Worm (Caenorhabditis elegans) whole organism, L4 larva: ENCODE measurements around the gene C15H9.3.
A peak's percentile ranks its signal among the peaks of the same experiment; 100 is the strongest.

ENCODE experiments used
- F10B5.3 ChIP-seq: sonication (generic microtip); optimal IDR thresholded peaks from 2 replicates; lab custom pipeline; 2016; ENCODE audit warnings: mild to moderate bottlenecking, missing genetic modification characterization, missing compliant biosample characterization
- F26F4.8 ChIP-seq: fragments of 200-800 bp; sonication (Bioruptor generic); conservative IDR thresholded peaks from 2 replicates; pipeline ENCODE4 v1.3.6; 2022; ENCODE audit warnings: missing genetic modification characterization, missing compliant biosample characterization
- R02D3.7 ChIP-seq: fragments of 150-350 bp; sonication (generic microtip); optimal IDR thresholded peaks from 3 replicates; lab custom pipeline; 2014; ENCODE audit warnings: missing biosample characterization, missing genetic modification characterization
- T26A8.4 ChIP-seq: fragments of 200-800 bp; sonication (Bioruptor generic); IDR thresholded peaks from 2 replicates; pipeline ENCODE4 v1.3.6; 2022; ENCODE audit warnings: missing genetic modification characterization, missing compliant biosample characterization
- Y48G9A.11 ChIP-seq: fragments of 200-800 bp; sonication (Bioruptor generic); IDR thresholded peaks from 2 replicates; pipeline ENCODE4 v1.3.6; 2022; ENCODE audit warnings: missing genetic modification reagents, missing genetic modification characterization, missing compliant biosample characterization
- Y5F2A.4 ChIP-seq: fragments of 200-800 bp; sonication (Bioruptor generic); optimal IDR thresholded peaks from 2 replicates; lab custom pipeline; 2018; ENCODE audit warnings: mild to moderate bottlenecking, missing genetic modification characterization, missing compliant biosample characterization
- ZK337.2 ChIP-seq: fragments of 200-800 bp; sonication (Bioruptor generic); IDR thresholded peaks from 2 replicates; pipeline ENCODE4 v1.3.6; 2022; ENCODE audit warnings: missing genetic modification reagents, missing genetic modification characterization, missing compliant biosample characterization
- aha-1 ChIP-seq: fragments of 150-350 bp; peaks from one replicate; lab custom pipeline; 2014; ENCODE audit warnings: missing biosample characterization, missing genetic modification characterization
- aly-2 ChIP-seq: sonication (generic microtip); optimal IDR thresholded peaks from 2 replicates; lab custom pipeline; 2018; ENCODE audit warnings: missing biosample characterization, missing genetic modification characterization
- arid-1 ChIP-seq: fragments of 200-800 bp; sonication (Bioruptor generic); conservative IDR thresholded peaks from 2 replicates; pipeline ENCODE4 v1.3.6; 2022; ENCODE audit warnings: missing genetic modification reagents, missing genetic modification characterization, missing compliant biosample characterization
- attf-4 ChIP-seq: sonication (generic microtip); optimal IDR thresholded peaks from 3 replicates; lab custom pipeline; 2017; ENCODE audit warnings: missing biosample characterization, missing genetic modification characterization
- ceh-20 ChIP-seq: fragments of 200-800 bp; sonication (Bioruptor generic); IDR thresholded peaks from 2 replicates; pipeline ENCODE4 v1.3.6; 2022; ENCODE audit warnings: missing genetic modification reagents, missing genetic modification characterization, missing compliant biosample characterization
- ceh-44 ChIP-seq: fragments of 200-800 bp; sonication (Bioruptor generic); IDR thresholded peaks from 2 replicates; pipeline ENCODE4 v1.3.6; 2022; ENCODE audit warnings: missing genetic modification reagents, missing genetic modification characterization, missing compliant biosample characterization
- ceh-62 ChIP-seq: sonication (generic microtip); optimal IDR thresholded peaks from 2 replicates; lab custom pipeline; 2017; ENCODE audit warnings: missing biosample characterization, missing genetic modification characterization
- ctbp-1 ChIP-seq: fragments of 200-800 bp; sonication (Bioruptor generic); IDR thresholded peaks from 2 replicates; pipeline ENCODE4 v1.3.6; 2022; ENCODE audit warnings: missing genetic modification reagents, missing genetic modification characterization, missing compliant biosample characterization
- daf-16 ChIP-seq, 3 experiments: sonication (generic microtip); optimal IDR thresholded peaks; 2 replicates each; lab custom pipeline; 2016 to 2017; ENCODE audit warnings: missing genetic modification characterization in 3 of 3, missing genetic modification reagents in 3 of 3, mild to moderate bottlenecking in 2 of 3, missing compliant biosample characterization in 2 of 3, missing biosample characterization in 1 of 3, moderate library complexity in 1 of 3
- daf-19 ChIP-seq: fragments of 200-800 bp; sonication (Bioruptor generic); conservative IDR thresholded peaks from 2 replicates; pipeline ENCODE4 v1.3.6; 2022; ENCODE audit warnings: missing genetic modification characterization, missing compliant biosample characterization
- egl-27 ChIP-seq: sonication (generic microtip); optimal IDR thresholded peaks from 3 replicates; lab custom pipeline; 2017; ENCODE audit warnings: missing biosample characterization, missing genetic modification reagents, missing genetic modification characterization
- fkh-10 ChIP-seq: fragments of 150-350 bp; optimal IDR thresholded peaks from 2 replicates; lab custom pipeline; 2014; ENCODE audit warnings: missing biosample characterization, missing genetic modification reagents, missing genetic modification characterization
- gei-8 ChIP-seq: fragments of 200-800 bp; sonication (Bioruptor generic); optimal IDR thresholded peaks from 2 replicates; lab custom pipeline; 2018; ENCODE audit warnings: mild to moderate bottlenecking, missing genetic modification characterization, missing compliant biosample characterization
- hif-1 ChIP-seq, 2 experiments: sonication (generic microtip); optimal IDR thresholded peaks; 2 replicates each; lab custom pipeline; 2016 to 2017; ENCODE audit warnings: missing compliant biosample characterization in 2 of 2, missing genetic modification characterization in 2 of 2, missing genetic modification reagents in 2 of 2, missing genotype in 2 of 2, mild to moderate bottlenecking in 1 of 2
- jun-1 ChIP-seq: fragments of 150-350 bp; optimal IDR thresholded peaks from 2 replicates; lab custom pipeline; 2014; ENCODE audit warnings: missing biosample characterization, missing genetic modification reagents, missing genetic modification characterization
- lim-7 ChIP-seq: fragments of 200-800 bp; sonication (Bioruptor generic); IDR thresholded peaks from 2 replicates; pipeline ENCODE4 v1.3.6; 2022; ENCODE audit warnings: missing genetic modification characterization, missing compliant biosample characterization
- lin-1 ChIP-seq: fragments of 200-800 bp; sonication (Bioruptor generic); IDR thresholded peaks from 2 replicates; pipeline ENCODE4 v1.3.6; 2022; ENCODE audit warnings: missing genetic modification reagents, missing genetic modification characterization, missing compliant biosample characterization
- lin-15B ChIP-seq: fragments of 150-350 bp; sonication (generic microtip); optimal IDR thresholded peaks from 3 replicates; lab custom pipeline; 2014; ENCODE audit warnings: missing biosample characterization, missing genetic modification characterization
- lin-39 ChIP-seq: fragments of 150-350 bp; optimal IDR thresholded peaks from 2 replicates; lab custom pipeline; 2014; ENCODE audit warnings: missing biosample characterization, missing genetic modification reagents, missing genetic modification characterization
- lir-3 ChIP-seq: sonication (generic microtip); optimal IDR thresholded peaks from 2 replicates; lab custom pipeline; 2016; ENCODE audit warnings: mild to moderate bottlenecking, missing genetic modification characterization, missing compliant biosample characterization
- madf-5 ChIP-seq, 2 experiments: fragments of 200-800 bp; sonication (Bioruptor generic); IDR thresholded peaks; 2 replicates each; pipeline ENCODE4 v1.3.6; 2022; ENCODE audit warnings: missing compliant biosample characterization in 2 of 2, missing genetic modification characterization in 2 of 2
- madf-9 ChIP-seq: fragments of 200-800 bp; sonication (Bioruptor generic); conservative IDR thresholded peaks from 2 replicates; pipeline ENCODE4 v1.3.6; 2022; ENCODE audit warnings: missing genetic modification reagents, missing genetic modification characterization, missing compliant biosample characterization
- mdt-29 ChIP-seq: fragments of 200-800 bp; sonication (Bioruptor generic); IDR thresholded peaks from 2 replicates; pipeline ENCODE4 v1.3.6; 2022; ENCODE audit warnings: missing genetic modification reagents, missing genetic modification characterization, missing compliant biosample characterization
- mep-1 ChIP-seq: fragments of 150-350 bp; sonication (generic microtip); optimal IDR thresholded peaks from 3 replicates; lab custom pipeline; 2014; ENCODE audit warnings: missing biosample characterization, missing genetic modification characterization
- mxl-2 ChIP-seq: fragments of 200-800 bp; sonication (Bioruptor generic); conservative IDR thresholded peaks from 2 replicates; pipeline ENCODE4 v1.3.6; 2022; ENCODE audit warnings: missing genetic modification reagents, missing genetic modification characterization, missing compliant biosample characterization
- mxl-3 ChIP-seq: fragments of 200-800 bp; sonication (Bioruptor generic); optimal IDR thresholded peaks from 2 replicates; lab custom pipeline; 2018; ENCODE audit warnings: mild to moderate bottlenecking, missing genetic modification characterization, missing compliant biosample characterization
- nhr-25 ChIP-seq: sonication (generic microtip); optimal IDR thresholded peaks from 2 replicates; lab custom pipeline; 2017; ENCODE audit warnings: missing genetic modification characterization, mild to moderate bottlenecking, missing compliant biosample characterization, antibody characterized with exemption, moderate library complexity, borderline replicate concordance; ENCODE audit not compliant: insufficient read depth
- nhr-28 ChIP-seq: fragments of 150-350 bp; optimal IDR thresholded peaks from 2 replicates; lab custom pipeline; 2014; ENCODE audit warnings: missing biosample characterization, missing genetic modification characterization
- nhr-77 ChIP-seq: fragments of 150-350 bp; optimal IDR thresholded peaks from 2 replicates; lab custom pipeline; 2014; ENCODE audit warnings: missing biosample characterization, missing genetic modification characterization
- php-3 ChIP-seq: fragments of 200-800 bp; sonication (Bioruptor generic); IDR thresholded peaks from 2 replicates; pipeline ENCODE4 v1.3.6; 2022; ENCODE audit warnings: missing genetic modification reagents, missing genetic modification characterization, missing compliant biosample characterization
- snpc-1.2 ChIP-seq: fragments of 200-800 bp; sonication (Bioruptor generic); IDR thresholded peaks from 2 replicates; pipeline ENCODE4 v1.3.6; 2022; ENCODE audit warnings: missing genetic modification reagents, missing genetic modification characterization, missing compliant biosample characterization
- snpc-4 ChIP-seq: fragments of 150-350 bp; optimal IDR thresholded peaks from 2 replicates; lab custom pipeline; 2014; ENCODE audit warnings: missing biosample characterization, missing genetic modification characterization
- spr-1 ChIP-seq: sonication (generic microtip); optimal IDR thresholded peaks from 2 replicates; lab custom pipeline; 2016; ENCODE audit warnings: mild to moderate bottlenecking, missing genetic modification characterization, missing compliant biosample characterization
- spr-3 ChIP-seq: fragments of 200-800 bp; sonication (Bioruptor generic); optimal IDR thresholded peaks from 2 replicates; lab custom pipeline; 2018; ENCODE audit warnings: mild to moderate bottlenecking, missing genetic modification characterization, missing compliant biosample characterization
- tag-97 ChIP-seq: fragments of 200-800 bp; sonication (Bioruptor generic); IDR thresholded peaks from 2 replicates; pipeline ENCODE4 v1.3.6; 2022; ENCODE audit warnings: missing genetic modification characterization, missing compliant biosample characterization
- tra-1 ChIP-seq: fragments of 200-800 bp; sonication (Bioruptor generic); IDR thresholded peaks from 2 replicates; pipeline ENCODE4 v1.3.6; 2022; ENCODE audit warnings: missing genetic modification reagents, missing genetic modification characterization, missing compliant biosample characterization
- vab-7 ChIP-seq: fragments of 200-800 bp; sonication (Bioruptor generic); IDR thresholded peaks from 2 replicates; pipeline ENCODE4 v1.3.6; 2022; ENCODE audit warnings: missing genetic modification reagents, missing genetic modification characterization, missing compliant biosample characterization
- zfp-2 ChIP-seq: sonication (generic microtip); optimal IDR thresholded peaks from 2 replicates; lab custom pipeline; 2016; ENCODE audit warnings: mild to moderate bottlenecking, missing genetic modification characterization, missing compliant biosample characterization
- zip-11 ChIP-seq: fragments of 200-800 bp; sonication (Bioruptor generic); IDR thresholded peaks from 2 replicates; pipeline ENCODE4 v1.3.6; 2022; ENCODE audit warnings: missing genetic modification characterization, missing compliant biosample characterization
- zip-2 ChIP-seq: fragments of 150-350 bp; optimal IDR thresholded peaks from 2 replicates; lab custom pipeline; 2014; ENCODE audit warnings: missing biosample characterization, missing genetic modification characterization

C15H9.3 gene

DNA sequence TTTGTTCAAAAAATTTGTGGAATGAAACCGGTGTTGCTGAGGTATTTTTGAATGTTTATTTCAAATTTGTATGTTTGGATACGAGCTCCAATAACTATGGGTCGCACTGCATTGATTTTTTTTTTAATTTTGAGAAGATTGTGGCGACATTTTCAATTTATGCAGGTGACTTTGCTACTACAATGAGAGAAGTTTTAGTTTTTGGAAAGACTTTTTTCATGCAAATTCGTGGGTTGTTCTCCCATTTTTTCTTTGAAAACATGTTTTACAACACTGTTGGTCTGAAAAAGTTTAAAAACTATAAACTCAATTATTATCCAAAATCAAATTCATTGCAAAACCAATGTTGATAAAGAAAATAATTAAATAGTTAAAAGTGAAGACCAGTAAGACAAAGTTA lies 26.9 kb upstream of the C15H9.3 start (continued):
- TF ChIP-seq fkh-10 (GFP tag; lab: Kevin White, UChicago) (no peak), F10B5.3 (tag; lab: Kevin White, UChicago) (no peak), daf-19 (GFP tag; lab: Robert Waterston, UW) (no peak), madf-5 (GFP tag; IDR thresholded peaks at IDR 0.05; lab: Robert Waterston, UW) (no peak), mep-1 (tag; lab: Kevin White, UChicago) (peak; percentile 87), mdt-29 (no peak), vab-7 (GFP tag; lab: Robert Waterston, UW) (0 out of 2 replicates have a peak, but pooled peaks have one; percentile 25), nhr-28 (tag; lab: Kevin White, UChicago) (peak; percentile 21), ceh-62 (tag; lab: Kevin White, UChicago) (no peak), lim-7 (GFP tag; lab: Robert Waterston, UW) (0 out of 2 replicates have a peak, but pooled peaks have one; percentile 30), ctbp-1 (GFP tag; lab: Robert Waterston, UW) (no peak), mxl-3 (no peak), egl-27 (tag; lab: Kevin White, UChicago) (no peak), lir-3 (no peak), ceh-44 (GFP tag; lab: Robert Waterston, UW) (no peak), ZK337.2 (GFP tag; lab: Robert Waterston, UW) (no peak), aly-2 (tag; lab: Kevin White, UChicago) (no peak), snpc-1.2 (GFP tag; lab: Robert Waterston, UW) (no peak; the same call in 1 of the 2 replicates), jun-1 (tag; lab: Kevin White, UChicago) (no peak), nhr-25 (tag; lab: Kevin White, UChicago) (no peak), lin-39 (tag; lab: Kevin White, UChicago) (no peak), spr-1 (no peak)

DNA sequence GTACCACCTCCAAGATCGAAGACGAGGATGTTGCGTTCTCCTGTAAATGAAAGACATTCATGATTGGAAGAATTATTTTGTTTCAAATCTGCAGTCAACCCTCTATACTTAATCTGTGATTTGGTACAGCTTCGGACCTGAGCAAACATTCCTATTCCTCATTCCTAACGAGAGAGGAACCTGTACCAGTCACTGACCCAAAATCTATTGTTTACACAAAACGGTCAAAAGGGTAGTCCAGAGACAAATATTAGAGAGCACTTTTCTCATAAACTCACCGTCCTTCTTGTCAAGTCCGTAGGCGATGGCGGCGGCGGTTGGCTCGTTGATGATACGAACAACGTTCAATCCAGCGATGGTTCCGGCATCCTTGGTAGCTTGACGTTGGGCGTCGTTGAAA lies 24.8 kb upstream of the C15H9.3 start:
- TF ChIP-seq mxl-2 (GFP tag; lab: Robert Waterston, UW) (no peak), nhr-77 (tag; lab: Kevin White, UChicago) (no peak), daf-16 (GFP tag; optimal IDR thresholded peaks at IDR 0.05; lab: Kevin White, UChicago) (no peak), daf-16 (tag; optimal IDR thresholded peaks at IDR 0.05; lab: Kevin White, UChicago) (peak; percentile 7), Y5F2A.4 (GFP tag; lab: Kevin White, UChicago) (no peak), zfp-2 (no peak), egl-27 (tag; lab: Kevin White, UChicago) (no peak), F26F4.8 (no peak), spr-1 (no peak), aha-1 (peak; percentile 95)

DNA sequence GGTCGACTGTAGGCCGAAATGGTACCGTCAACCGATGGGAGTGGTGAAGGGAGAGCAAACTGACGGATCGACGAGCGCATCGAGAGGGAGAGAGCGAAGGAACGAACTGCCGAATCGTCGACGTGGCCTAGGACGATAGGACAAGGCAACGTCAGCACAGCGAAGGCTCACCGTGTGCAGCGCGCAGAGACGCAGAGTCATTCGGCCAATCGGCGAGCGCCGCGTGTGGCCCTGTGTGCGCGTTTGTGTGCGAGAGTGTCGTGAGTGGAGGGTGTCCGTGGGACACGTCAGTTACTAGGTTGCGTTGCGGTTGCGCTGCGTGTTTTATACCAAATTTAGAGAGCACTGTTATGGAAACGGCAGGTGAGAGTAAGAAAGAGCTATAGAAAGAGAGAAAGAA lies 23.6 kb upstream of the C15H9.3 start, which contains the start of gene hsp-3:
TSS of gene hsp-3 (minus strand) at position 158 of the 400 bp plus-strand sequence.
- TF ChIP-seq ceh-44 (GFP tag; lab: Robert Waterston, UW) (no peak), nhr-25 (tag; lab: Kevin White, UChicago) (peak; percentile 98), Y48G9A.11 (GFP tag; lab: Robert Waterston, UW) (peak; percentile 47; the same call in 1 of the 2 replicates), spr-3 (GFP tag; lab: Kevin White, UChicago) (peak; percentile 85), attf-4 (tag; lab: Kevin White, UChicago) (no peak), F26F4.8 (no peak), R02D3.7 (no peak), tra-1 (GFP tag; lab: Robert Waterston, UW) (peak; percentile 98), daf-19 (GFP tag; lab: Robert Waterston, UW) (no peak), snpc-4 (peak; percentile 37), tag-97 (GFP tag; lab: Robert Waterston, UW) (no peak), nhr-77 (tag; lab: Kevin White, UChicago) (peak; percentile 89), arid-1 (GFP tag; lab: Robert Waterston, UW) (peak; percentile 97), madf-9 (peak; percentile 94), fkh-10 (GFP tag; lab: Kevin White, UChicago) (peak; percentile 91), T26A8.4 (peak; percentile 95), aha-1 (peak; percentile 99), ceh-20 (GFP tag; lab: Robert Waterston, UW) (peak; percentile 96), F10B5.3 (tag; lab: Kevin White, UChicago) (peak; percentile 86), hif-1 (tag; optimal IDR thresholded peaks at IDR 0.05; lab: Kevin White, UChicago) (peak; percentile 62 to 92), php-3 (peak; percentile 95), zip-2 (no peak), lin-1 (GFP tag; lab: Robert Waterston, UW) (peak; percentile 98), zip-11 (GFP tag; lab: Robert Waterston, UW) (0 out of 2 replicates have a peak, but pooled peaks have one; percentile 15), gei-8 (GFP tag; lab: Kevin White, UChicago) (peak; percentile 92), lin-15B (peak; percentile 54)
